Fruit fly (Drosophila melanogaster) whole organism, wandering third instar larva: ENCODE measurements around the gene CG12003.
A peak's percentile ranks its signal among the peaks of the same experiment; 100 is the strongest.

ENCODE experiments used
- Abd-B ChIP-seq: fragments of >200 bp; optimal IDR thresholded peaks from 2 replicates; lab custom pipeline; 2017; ENCODE audit warnings: missing biosample characterization, missing genetic modification characterization
- CG32264 ChIP-seq: fragments of 200-800 bp; sonication (Bioruptor generic); optimal IDR thresholded peaks from 2 replicates; lab custom pipeline; 2016; ENCODE audit warnings: missing biosample characterization, missing genetic modification characterization
- CG9705 ChIP-seq: fragments of 200-800 bp; sonication (Bioruptor generic); optimal IDR thresholded peaks from 2 replicates; lab custom pipeline; 2018; ENCODE audit warnings: missing biosample characterization, mild to moderate bottlenecking, missing genetic modification characterization
- CrebA ChIP-seq: fragments of 200-800 bp; sonication (Bioruptor generic); optimal IDR thresholded peaks from 2 replicates; lab custom pipeline; 2016; ENCODE audit warnings: missing biosample characterization, mild to moderate bottlenecking, missing genetic modification characterization, borderline replicate concordance
- Dfd ChIP-seq: fragments of >200 bp; optimal IDR thresholded peaks from 2 replicates; lab custom pipeline; 2017; ENCODE audit warnings: missing biosample characterization, missing genetic modification characterization
- Dif ChIP-seq: fragments of 200-275, 200-300 bp; sonication (Bioruptor generic); optimal IDR thresholded peaks from 2 replicates; lab custom pipeline; 2018; ENCODE audit warnings: missing biosample characterization, missing genetic modification characterization; ENCODE audit not compliant: partially characterized antibody
- GATAd ChIP-seq: sonication (Bioruptor generic); optimal IDR thresholded peaks from 2 replicates; lab custom pipeline; 2016; ENCODE audit warnings: missing biosample characterization, missing genetic modification characterization
- HLH106 ChIP-seq: fragments of 200-800 bp; optimal IDR thresholded peaks from 3 replicates; lab custom pipeline; 2019; ENCODE audit warnings: missing biosample characterization, mild to moderate bottlenecking, missing genetic modification characterization, moderate library complexity
- Hnf4 ChIP-seq: fragments of 200-800 bp; sonication (Bioruptor generic); optimal IDR thresholded peaks from 2 replicates; lab custom pipeline; 2016; ENCODE audit warnings: missing biosample characterization, mild to moderate bottlenecking, missing genetic modification characterization
- Hr78 ChIP-seq: fragments of >200 bp; optimal IDR thresholded peaks from 2 replicates; lab custom pipeline; 2017; ENCODE audit warnings: missing biosample characterization, missing genetic modification characterization
- Hr83 ChIP-seq: fragments of 200-300 bp; sonication (Bioruptor generic); optimal IDR thresholded peaks from 2 replicates; lab custom pipeline; 2016; ENCODE audit warnings: missing biosample characterization, mild to moderate bottlenecking, missing genetic modification characterization, moderate library complexity; ENCODE audit not compliant: poor library complexity, severe bottlenecking
- Jra ChIP-seq: sonication (Bioruptor generic); optimal IDR thresholded peaks from 2 replicates; lab custom pipeline; 2016; ENCODE audit warnings: missing biosample characterization, missing genetic modification characterization
- Mio ChIP-seq: sonication (Bioruptor generic); optimal IDR thresholded peaks from 2 replicates; lab custom pipeline; 2016; ENCODE audit warnings: missing biosample characterization, missing genetic modification characterization
- Myc ChIP-seq: fragments of >200 bp; optimal IDR thresholded peaks from 2 replicates; lab custom pipeline; 2017
- N ChIP-seq: fragments of >200 bp; optimal IDR thresholded peaks from 2 replicates; lab custom pipeline; 2018; ENCODE audit warnings: missing biosample characterization, missing external identifiers, missing genetic modification characterization
- OdsH ChIP-seq: fragments of 200-800 bp; sonication (Bioruptor generic); optimal IDR thresholded peaks from 2 replicates; lab custom pipeline; 2016; ENCODE audit warnings: missing biosample characterization, mild to moderate bottlenecking, missing genetic modification characterization
- Rel ChIP-seq, 2 experiments: fragments of 200-800 bp; sonication (Bioruptor generic) in 1 of 2; optimal IDR thresholded peaks; 2 replicates in 1 of 2; 3 replicates in 1 of 2; lab custom pipeline; 2016 to 2019; ENCODE audit warnings: mild to moderate bottlenecking in 2 of 2, missing biosample characterization in 2 of 2, missing genetic modification characterization in 2 of 2, moderate library complexity in 1 of 2
- Sp1 ChIP-seq: fragments of 200-800 bp; sonication (Bioruptor generic); optimal IDR thresholded peaks from 3 replicates; lab custom pipeline; 2019; ENCODE audit warnings: missing biosample characterization, mild to moderate bottlenecking, missing genetic modification characterization, moderate library complexity
- Vsx2 ChIP-seq: fragments of 200-300, 225-300 bp; sonication (Bioruptor generic); optimal IDR thresholded peaks from 2 replicates; lab custom pipeline; 2018; ENCODE audit warnings: missing biosample characterization, missing genetic modification characterization; ENCODE audit not compliant: partially characterized antibody
- br ChIP-seq: fragments of 200-800 bp; sonication (Bioruptor generic); optimal IDR thresholded peaks from 2 replicates; lab custom pipeline; 2016; ENCODE audit warnings: missing biosample characterization, missing genetic modification characterization
- brk ChIP-seq: fragments of 200-800 bp; sonication (Bioruptor generic); optimal IDR thresholded peaks from 2 replicates; lab custom pipeline; 2016; ENCODE audit warnings: missing biosample characterization, mild to moderate bottlenecking, missing genetic modification characterization
- dl ChIP-seq, 2 experiments: fragments of 175-275, 200-275 bp in 1 of 2; fragments of 200-275 bp in 1 of 2; sonication (Bioruptor generic); optimal IDR thresholded peaks; lab custom pipeline; 2018; ENCODE audit warnings: mild to moderate bottlenecking in 2 of 2, missing biosample characterization in 2 of 2, missing genetic modification characterization in 2 of 2, moderate library complexity in 2 of 2; ENCODE audit not compliant: partially characterized antibody in 2 of 2, insufficient read depth in 1 of 2
- dmrt93B ChIP-seq: fragments of 200-800 bp; sonication (Bioruptor generic); optimal IDR thresholded peaks from 2 replicates; lab custom pipeline; 2018; ENCODE audit warnings: missing biosample characterization, mild to moderate bottlenecking, missing genetic modification characterization
- dsf ChIP-seq: sonication (Bioruptor generic); optimal IDR thresholded peaks from 2 replicates; lab custom pipeline; 2016; ENCODE audit warnings: missing biosample characterization, missing genetic modification characterization, borderline replicate concordance
- ey ChIP-seq: fragments of 200-800 bp; sonication (Bioruptor generic); optimal IDR thresholded peaks from 2 replicates; lab custom pipeline; 2016; ENCODE audit warnings: missing biosample characterization, missing genetic modification characterization
- foxo ChIP-seq, 2 experiments: fragments of 200-800 bp; sonication (Bioruptor generic); optimal IDR thresholded peaks; 2 replicates in 1 of 2; 3 replicates in 1 of 2; lab custom pipeline; 2016 to 2017; ENCODE audit warnings: missing biosample characterization in 2 of 2, missing genetic modification characterization in 2 of 2
- fru ChIP-seq: fragments of 200-800 bp; sonication (Bioruptor generic); optimal IDR thresholded peaks from 3 replicates; lab custom pipeline; 2016; ENCODE audit warnings: missing biosample characterization, mild to moderate bottlenecking, missing genetic modification characterization
- h ChIP-seq: fragments of 200-800 bp; sonication (Bioruptor generic); optimal IDR thresholded peaks from 3 replicates; lab custom pipeline; 2016; ENCODE audit warnings: missing biosample characterization, mild to moderate bottlenecking, missing genetic modification characterization
- jim ChIP-seq: fragments of 175-275, 200-325 bp; sonication (Bioruptor generic); optimal IDR thresholded peaks from 2 replicates; lab custom pipeline; 2016; ENCODE audit warnings: missing biosample characterization, mild to moderate bottlenecking, missing genetic modification characterization
- lola ChIP-seq: fragments of >200 bp; optimal IDR thresholded peaks from 2 replicates; lab custom pipeline; 2017; ENCODE audit warnings: missing biosample characterization, missing genetic modification characterization
- pan ChIP-seq: fragments of >200 bp; optimal IDR thresholded peaks from 2 replicates; lab custom pipeline; 2017
- psq ChIP-seq: fragments of 200-800 bp; sonication (Bioruptor generic); optimal IDR thresholded peaks from 3 replicates; lab custom pipeline; 2017; ENCODE audit warnings: missing biosample characterization, mild to moderate bottlenecking, missing genetic modification characterization, moderate library complexity
- rgr ChIP-seq: fragments of 200-800 bp; sonication (Bioruptor generic); optimal IDR thresholded peaks from 3 replicates; lab custom pipeline; 2016; ENCODE audit warnings: missing biosample characterization, mild to moderate bottlenecking, missing genetic modification characterization
- sage ChIP-seq: fragments of 200-800 bp; sonication (Bioruptor generic); optimal IDR thresholded peaks from 2 replicates; lab custom pipeline; 2016; ENCODE audit warnings: missing biosample characterization, mild to moderate bottlenecking, missing genetic modification characterization
- sv ChIP-seq: fragments of 200-800 bp; sonication (Bioruptor generic); optimal IDR thresholded peaks from 3 replicates; lab custom pipeline; 2016; ENCODE audit warnings: missing biosample characterization, missing genetic modification characterization
- tai ChIP-seq: sonication (Bioruptor generic); optimal IDR thresholded peaks from 2 replicates; lab custom pipeline; 2016; ENCODE audit warnings: missing biosample characterization, missing genetic modification characterization
- usp ChIP-seq: fragments of >200 bp; optimal IDR thresholded peaks from 2 replicates; lab custom pipeline; 2017; ENCODE audit warnings: missing biosample characterization, missing genetic modification characterization
- woc ChIP-seq: sonication (Bioruptor generic); optimal IDR thresholded peaks from 2 replicates; lab custom pipeline; 2016; ENCODE audit warnings: missing biosample characterization, mild to moderate bottlenecking, missing genetic modification characterization

Gene CG12003

dm6 chr3L:1546349-1547116 is 18.7 kb upstream of the CG12003 start (continued):
- TF ChIP-seq Hr83 (GFP tag; lab: Kevin White, UChicago) (peak; percentile 68), GATAd (no peak), Hr78 (no peak), fru (GFP tag; lab: Kevin White, UChicago) (peak; percentile 31), rgr (GFP tag; lab: Kevin White, UChicago) (peak; percentile 4), Vsx2 (GFP tag; lab: Kevin White, UChicago) (peak; percentile 87), jim (GFP tag; lab: Kevin White, UChicago) (no peak), Jra (peak; percentile 70)

DNA sequence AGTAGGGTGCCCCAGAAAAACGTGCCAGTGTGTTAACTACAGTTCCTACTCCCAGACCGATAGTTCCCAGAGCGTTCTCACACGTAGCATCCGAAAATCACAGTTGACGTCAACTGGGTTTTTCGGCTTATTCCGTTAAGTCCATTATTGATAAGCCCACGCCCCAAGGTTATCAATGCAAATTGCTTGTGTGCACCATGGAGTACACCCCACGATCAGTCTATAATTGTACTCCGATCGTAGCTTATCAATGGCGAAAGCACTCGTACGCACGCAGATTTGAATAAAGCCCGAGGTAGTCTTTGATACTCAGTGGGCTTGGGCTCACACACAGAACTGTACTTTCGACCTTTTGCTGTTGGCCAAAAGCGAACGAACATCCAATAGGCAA is 18.1 kb upstream of the CG12003 start:
- TF ChIP-seq GATAd (no peak), Rel (GFP tag; optimal IDR thresholded peaks at IDR 0.05; lab: Kevin White, UChicago) (no peak), Rel (tag; optimal IDR thresholded peaks at IDR 0.05; lab: Kevin White, UChicago) (peak; percentile 64), psq (GFP tag; lab: Kevin White, UChicago) (no peak), tai (no peak)

- TF ChIP-seq Dif (GFP tag; lab: Kevin White, UChicago): no peak
- TF ChIP-seq Mio: no peak
- peak; percentile 0 to 86 for TF ChIP-seq foxo (GFP tag; optimal IDR thresholded peaks at IDR 0.05; lab: Kevin White, UChicago)
- TF ChIP-seq fru (GFP tag; lab: Kevin White, UChicago): peak; percentile 92
- TF ChIP-seq psq (GFP tag; lab: Kevin White, UChicago): peak; percentile 56
- peak; percentile 74 for TF ChIP-seq rgr (GFP tag; lab: Kevin White, UChicago)
- peak; percentile 80 for TF ChIP-seq h (GFP tag; lab: Kevin White, UChicago)
- no peak for TF ChIP-seq Abd-B (GFP tag; lab: Kevin White, UChicago)
- TF ChIP-seq HLH106 (tag; lab: Kevin White, UChicago): peak; percentile 77
- no peak for TF ChIP-seq tai
- TF ChIP-seq Jra: peak; percentile 66
- TF ChIP-seq CrebA (GFP tag; lab: Kevin White, UChicago): no peak
- no peak for TF ChIP-seq usp
- peak; percentile 72 for TF ChIP-seq Hnf4 (GFP tag; lab: Kevin White, UChicago)
- peak; percentile 29 for TF ChIP-seq CG32264 (GFP tag; lab: Kevin White, UChicago)
- TF ChIP-seq N (GFP tag; lab: Kevin White, UChicago): no peak
- TF ChIP-seq Sp1 (GFP tag; lab: Kevin White, UChicago): peak; percentile 75
- TF ChIP-seq ey: peak; percentile 80
- peak; percentile 61 for TF ChIP-seq dmrt93B (GFP tag; lab: Kevin White, UChicago)
- no peak for TF ChIP-seq Rel (GFP tag; optimal IDR thresholded peaks at IDR 0.05; lab: Kevin White, UChicago)
- TF ChIP-seq Rel (tag; optimal IDR thresholded peaks at IDR 0.05; lab: Kevin White, UChicago): peak; percentile 51
- TF ChIP-seq Vsx2 (GFP tag; lab: Kevin White, UChicago): no peak
- no peak for TF ChIP-seq sage
- TF ChIP-seq br (GFP tag; lab: Kevin White, UChicago): peak; percentile 82
- TF ChIP-seq Hr78: no peak
- TF ChIP-seq lola (GFP tag; lab: Kevin White, UChicago): no peak
- peak; percentile 56 for TF ChIP-seq woc
- no peak for TF ChIP-seq brk (GFP tag; lab: Kevin White, UChicago)
- TF ChIP-seq jim (GFP tag; lab: Kevin White, UChicago): no peak
- TF ChIP-seq Hr83 (GFP tag; lab: Kevin White, UChicago): no peak
- TF ChIP-seq Dfd (GFP tag; lab: Kevin White, UChicago): no peak
- TF ChIP-seq GATAd: no peak
- peak; percentile 22 for TF ChIP-seq CG9705 (GFP tag; lab: Kevin White, UChicago)
- TF ChIP-seq OdsH (GFP tag; lab: Kevin White, UChicago): peak; percentile 81
- no peak for TF ChIP-seq dsf
- TF ChIP-seq sv (GFP tag; lab: Kevin White, UChicago): peak; percentile 6
- no peak for TF ChIP-seq pan (lab: Kevin White, UChicago)
- TF ChIP-seq dl (GFP tag; optimal IDR thresholded peaks at IDR 0.05; lab: Kevin White, UChicago; ENCODE audit: insufficient read depth in 1 of 2, partially characterized antibody in 2 of 2): no peak
- TF ChIP-seq Myc (lab: Kevin White, UChicago): no peak
These were observed 16.7 kb upstream of the CG12003 start for dm6 chr3L:1548345-1548970.
